Worm (Caenorhabditis elegans): Measurements from ENCODE around the gene C34E11.2.

ce11 chrX:11816825-11817224 lies 2.3 kb upstream of the C34E11.2 start:
- no peak for TF ChIP-seq ces-1 (GFP tag; optimal IDR thresholded peaks at IDR 0.05)
- TF ChIP-seq nhr-2 (tag; optimal IDR thresholded peaks at IDR 0.05) = no peak
- no peak for TF ChIP-seq unc-62 (GFP tag; optimal IDR thresholded peaks at IDR 0.05)
- no peak for TF ChIP-seq elt-3 (tag; optimal IDR thresholded peaks at IDR 0.05)
- no peak for TF ChIP-seq elt-1 (tag; optimal IDR thresholded peaks at IDR 0.05; ENCODE audit: borderline replicate concordance, insufficient read depth)
- TF ChIP-seq ztf-11 (tag; optimal IDR thresholded peaks at IDR 0.05) = no peak
- TF ChIP-seq mep-1 (tag; optimal IDR thresholded peaks at IDR 0.05) = no peak
- TF ChIP-seq ceh-83 (GFP tag; optimal IDR thresholded peaks at IDR 0.05) = no peak
- no peak for TF ChIP-seq tbx-8 (GFP tag; optimal IDR thresholded peaks at IDR 0.05)
- no peak for TF ChIP-seq nhr-28 (tag; optimal IDR thresholded peaks at IDR 0.05)
- no peak for TF ChIP-seq snpc-4 (tag; optimal IDR thresholded peaks at IDR 0.05)
- TF ChIP-seq sem-2 (GFP tag; optimal IDR thresholded peaks at IDR 0.05) = no peak
